Fruit fly (Drosophila melanogaster) whole organism, embryonic: ENCODE results near the gene obst-B.

ENCODE experiments used
- Atf3 ChIP-seq: fragments of 200-800 bp; sonication (Bioruptor generic); optimal IDR thresholded peaks from 3 replicates; lab custom pipeline; 2016; ENCODE audit warnings: missing biosample characterization, missing genetic modification characterization
- Bteb2 ChIP-seq: fragments of 200-800 bp; sonication (Bioruptor generic); optimal IDR thresholded peaks from 2 replicates; lab custom pipeline; 2016; ENCODE audit warnings: missing biosample characterization, missing genetic modification characterization
- CG10209 ChIP-seq: fragments of 200-800 bp; sonication (Bioruptor generic); optimal IDR thresholded peaks from 3 replicates; lab custom pipeline; 2017; ENCODE audit warnings: missing biosample characterization, mild to moderate bottlenecking, missing genetic modification characterization, missing genetic modification reagents
- CG10274 ChIP-seq: fragments of 200-800 bp; sonication (Bioruptor generic); optimal IDR thresholded peaks from 3 replicates; lab custom pipeline; 2017; ENCODE audit warnings: missing biosample characterization, mild to moderate bottlenecking, missing genetic modification characterization
- CG11560 ChIP-seq: fragments of 200-800 bp; sonication (Bioruptor generic); IDR thresholded peaks from 3 replicates; pipeline ENCODE4 v1.3.6; 2022; ENCODE audit warnings: missing biosample characterization, missing genetic modification characterization
- CG12155 ChIP-seq: fragments of 200-800 bp; sonication (Bioruptor generic); optimal IDR thresholded peaks from 3 replicates; lab custom pipeline; 2016; ENCODE audit warnings: missing biosample characterization, missing genetic modification characterization
- CG13624 ChIP-seq: fragments of 200-800 bp; sonication (Bioruptor generic); optimal IDR thresholded peaks from 2 replicates; lab custom pipeline; 2016; ENCODE audit warnings: missing biosample characterization, missing genetic modification characterization
- CG15514 ChIP-seq: fragments of 200-800 bp; sonication (Bioruptor generic); optimal IDR thresholded peaks from 3 replicates; lab custom pipeline; 2017; ENCODE audit warnings: missing biosample characterization, missing genetic modification characterization, mild to moderate bottlenecking, moderate library complexity, missing genetic modification reagents
- CG17802 ChIP-seq: fragments of 200-800 bp; sonication (Bioruptor generic); optimal IDR thresholded peaks from 2 replicates; lab custom pipeline; 2018; ENCODE audit warnings: missing biosample characterization, mild to moderate bottlenecking, missing genetic modification characterization, moderate library complexity
- CG17829 ChIP-seq: fragments of 200-800 bp; optimal IDR thresholded peaks from 2 replicates; lab custom pipeline; 2019; ENCODE audit warnings: missing biosample characterization, mild to moderate bottlenecking, missing genetic modification characterization, moderate library complexity
- CG18011 ChIP-seq: fragments of 200-800 bp; sonication (Bioruptor generic); optimal IDR thresholded peaks from 2 replicates; lab custom pipeline; 2017; ENCODE audit warnings: missing biosample characterization, missing genetic modification characterization, mild to moderate bottlenecking, moderate library complexity, missing genotype
- CG32767 ChIP-seq: fragments of 200-800 bp; sonication (Bioruptor generic); IDR thresholded peaks from 2 replicates; pipeline ENCODE4 v1.3.6; 2022; ENCODE audit warnings: missing biosample characterization, missing genetic modification characterization
- CG7928 ChIP-seq: fragments of 200-800 bp; sonication (Bioruptor generic); optimal IDR thresholded peaks from 2 replicates; lab custom pipeline; 2017; ENCODE audit warnings: missing biosample characterization, mild to moderate bottlenecking, missing genetic modification characterization
- CG9817 ChIP-seq: fragments of 200-800 bp; sonication (Bioruptor generic); optimal IDR thresholded peaks from 2 replicates; lab custom pipeline; 2018; ENCODE audit warnings: missing biosample characterization, mild to moderate bottlenecking, missing genetic modification characterization, moderate library complexity
- CG9876 ChIP-seq: fragments of 200-800 bp; sonication (Bioruptor generic); optimal IDR thresholded peaks from 2 replicates; lab custom pipeline; 2016; ENCODE audit warnings: missing biosample characterization, missing genetic modification characterization
- E2f1 ChIP-seq: fragments of 200-800 bp; sonication (Bioruptor generic); IDR thresholded peaks from 2 replicates; pipeline ENCODE4 v1.3.6; 2022; ENCODE audit warnings: missing biosample characterization, missing genetic modification characterization
- Fer1 ChIP-seq: fragments of 200-800 bp; sonication (Bioruptor generic); optimal IDR thresholded peaks from 2 replicates; lab custom pipeline; 2017; ENCODE audit warnings: missing biosample characterization, mild to moderate bottlenecking, missing genetic modification characterization
- GATAe ChIP-seq: fragments of 200-800 bp; sonication (Bioruptor generic); conservative IDR thresholded peaks from 2 replicates; pipeline ENCODE4 v1.3.6; 2022; ENCODE audit warnings: missing biosample characterization, missing genetic modification characterization
- HmgD ChIP-seq: fragments of 200-800 bp; sonication (Bioruptor generic); optimal IDR thresholded peaks from 3 replicates; lab custom pipeline; 2016; ENCODE audit warnings: missing biosample characterization, missing genetic modification characterization
- MBD-R2 ChIP-seq: fragments of 200-800 bp; sonication (Bioruptor generic); IDR thresholded peaks from 2 replicates; pipeline ENCODE4 v1.3.6; 2022; ENCODE audit warnings: missing biosample characterization, missing genetic modification characterization
- Mes4 ChIP-seq: fragments of 200-800 bp; sonication (Bioruptor generic); optimal IDR thresholded peaks from 2 replicates; lab custom pipeline; 2016; ENCODE audit warnings: missing biosample characterization, missing genetic modification characterization
- NFAT ChIP-seq: fragments of 200-800 bp; sonication (Bioruptor generic); IDR thresholded peaks from 2 replicates; pipeline ENCODE4 v1.3.6; 2022; ENCODE audit warnings: missing biosample characterization, missing genetic modification characterization
- Nf-YA ChIP-seq: fragments of 200-800 bp; sonication (Bioruptor generic); IDR thresholded peaks from 2 replicates; pipeline ENCODE4 v1.3.6; 2022; ENCODE audit warnings: missing biosample characterization, missing genetic modification characterization
- Rfx ChIP-seq: fragments of 200-800 bp; sonication (Bioruptor generic); IDR thresholded peaks from 2 replicates; pipeline ENCODE4 v1.3.6; 2022; ENCODE audit warnings: missing biosample characterization, missing genetic modification characterization
- Rx ChIP-seq: fragments of 200-800 bp; sonication (Bioruptor generic); IDR thresholded peaks from 2 replicates; pipeline ENCODE4 v1.3.6; 2022; ENCODE audit warnings: missing biosample characterization, missing genetic modification characterization
- Side ChIP-seq: fragments of 200-800 bp; sonication (Bioruptor generic); optimal IDR thresholded peaks from 2 replicates; lab custom pipeline; 2016; ENCODE audit warnings: missing biosample characterization, missing genetic modification characterization
- Ssrp ChIP-seq: fragments of 200-800 bp; sonication (Bioruptor generic); optimal IDR thresholded peaks from 2 replicates; lab custom pipeline; 2018; ENCODE audit warnings: missing biosample characterization, mild to moderate bottlenecking, missing genetic modification characterization, moderate library complexity
- Stat92E ChIP-seq, 3 experiments: fragments of >200 bp in 2 of 3; fragments of 200-800 bp in 1 of 3; sonication (Bioruptor generic) in 1 of 3; optimal IDR thresholded peaks; 2 replicates each; lab custom pipeline; 2017 to 2019; ENCODE audit warnings: missing biosample characterization in 3 of 3, missing genetic modification characterization in 3 of 3, mild to moderate bottlenecking in 1 of 3, moderate library complexity in 1 of 3
- Trl ChIP-seq, 3 experiments: fragments of >200 bp in 2 of 3; fragments of 200-800 bp in 1 of 3; sonication (Bioruptor generic) in 1 of 3; optimal IDR thresholded peaks; 2 replicates in 1 of 3; 3 replicates in 2 of 3; lab custom pipeline; 2016 to 2017; ENCODE audit warnings: missing biosample characterization in 1 of 3, missing genetic modification characterization in 1 of 3
- az2 ChIP-seq: fragments of 200-800 bp; sonication (Bioruptor generic); optimal IDR thresholded peaks from 3 replicates; lab custom pipeline; 2016; ENCODE audit warnings: missing biosample characterization, missing genetic modification characterization
- cas ChIP-seq: fragments of 200-800 bp; sonication (Bioruptor generic); IDR thresholded peaks from 2 replicates; pipeline ENCODE4 v1.3.6; 2022; ENCODE audit warnings: missing biosample characterization, missing genetic modification characterization
- chif ChIP-seq, 2 experiments: fragments of 200-800 bp; sonication (Bioruptor generic); optimal IDR thresholded peaks; 3 replicates each; lab custom pipeline; 2016; ENCODE audit warnings: missing biosample characterization in 2 of 2, missing genetic modification characterization in 2 of 2
- crol ChIP-seq: fragments of 200-800 bp; sonication (Bioruptor generic); IDR thresholded peaks from 2 replicates; pipeline ENCODE4 v1.3.6; 2022; ENCODE audit warnings: missing biosample characterization, missing genetic modification characterization
- dan ChIP-seq: fragments of 200-800 bp; sonication (Bioruptor generic); IDR thresholded peaks from 2 replicates; pipeline ENCODE4 v1.3.6; 2022; ENCODE audit warnings: missing biosample characterization, missing genetic modification characterization
- ems ChIP-seq: fragments of 200-800 bp; sonication (Bioruptor generic); optimal IDR thresholded peaks from 3 replicates; lab custom pipeline; 2016; ENCODE audit warnings: missing biosample characterization, missing genetic modification characterization
- en ChIP-seq: fragments of 200-800 bp; sonication (Bioruptor generic); optimal IDR thresholded peaks from 2 replicates; lab custom pipeline; 2016; ENCODE audit warnings: missing biosample characterization, missing genetic modification characterization
- fd96Cb ChIP-seq: fragments of 200-800 bp; sonication (Bioruptor generic); optimal IDR thresholded peaks from 2 replicates; lab custom pipeline; 2018; ENCODE audit warnings: missing biosample characterization, mild to moderate bottlenecking, missing genetic modification characterization, moderate library complexity
- gro ChIP-seq: fragments of 200-800 bp; sonication (Bioruptor generic); optimal IDR thresholded peaks from 2 replicates; lab custom pipeline; 2016; ENCODE audit warnings: missing biosample characterization, missing genetic modification characterization
- h ChIP-seq: fragments of >200 bp; optimal IDR thresholded peaks from 2 replicates; lab custom pipeline; 2017
- lola ChIP-seq, 3 experiments: fragments of >200 bp in 2 of 3; fragments of 200-800 bp in 1 of 3; sonication (Bioruptor generic) in 1 of 3; optimal IDR thresholded peaks; 2 replicates each; lab custom pipeline; 2017 to 2019; ENCODE audit warnings: missing biosample characterization in 3 of 3, missing genetic modification characterization in 3 of 3, mild to moderate bottlenecking in 1 of 3, moderate library complexity in 1 of 3
- nau ChIP-seq: fragments of 200-800 bp; sonication (Bioruptor generic); optimal IDR thresholded peaks from 3 replicates; lab custom pipeline; 2017; ENCODE audit warnings: missing biosample characterization, mild to moderate bottlenecking, missing genetic modification characterization, missing genetic modification reagents
- otp ChIP-seq: fragments of 200-800 bp; sonication (Bioruptor generic); IDR thresholded peaks from 3 replicates; pipeline ENCODE4, ENCODE4 v1.3.6; 2022; ENCODE audit warnings: missing biosample characterization, missing genetic modification characterization
- p53 ChIP-seq: fragments of 200-800 bp; sonication (Bioruptor generic); optimal IDR thresholded peaks from 2 replicates; lab custom pipeline; 2016; ENCODE audit warnings: missing biosample characterization, missing genetic modification characterization
- rib ChIP-seq: fragments of 200-800 bp; sonication (Bioruptor generic); IDR thresholded peaks from 2 replicates; pipeline ENCODE4 v1.3.6; 2022; ENCODE audit warnings: missing biosample characterization, missing genetic modification characterization
- run ChIP-seq: fragments of 200-800 bp; sonication (Bioruptor generic); optimal IDR thresholded peaks from 3 replicates; lab custom pipeline; 2018; ENCODE audit warnings: missing biosample characterization, mild to moderate bottlenecking, missing genetic modification characterization
- sima ChIP-seq: fragments of 200-800 bp; sonication (Bioruptor generic); optimal IDR thresholded peaks from 2 replicates; lab custom pipeline; 2016; ENCODE audit warnings: missing biosample characterization, missing genetic modification characterization
- sr ChIP-seq: fragments of 200-800 bp; sonication (Bioruptor generic); IDR thresholded peaks from 3 replicates; pipeline ENCODE4 v1.3.6; 2022; ENCODE audit warnings: missing biosample characterization, missing genetic modification characterization
- sug ChIP-seq: fragments of 200-800 bp; optimal IDR thresholded peaks from 2 replicates; lab custom pipeline; 2019; ENCODE audit warnings: missing biosample characterization, mild to moderate bottlenecking, missing genetic modification characterization, moderate library complexity
- tna ChIP-seq: fragments of 200-800 bp; sonication (Bioruptor generic); IDR thresholded peaks from 2 replicates; pipeline ENCODE4 v1.3.6; 2022; ENCODE audit warnings: missing biosample characterization, missing genetic modification characterization; ENCODE audit not compliant: partially characterized antibody

The obst-B gene

dm6 chr2L:10009800-10010658 is 22.5 kb upstream of the obst-B start (continued):
- TF ChIP-seq Trl (optimal IDR thresholded peaks at IDR 0.05; lab: Kevin White, UChicago) (peak; percentile 59 to 76), Trl (GFP tag; optimal IDR thresholded peaks at IDR 0.05; lab: Kevin White, UChicago) (peak; percentile 98), Ssrp (tag; lab: Kevin White, UChicago) (peak; percentile 91), fd96Cb (tag; lab: Kevin White, UChicago) (peak; percentile 96), Nf-YA (GFP tag; lab: Robert Waterston, UW) (peak; percentile 95), CG10274 (GFP tag; lab: Kevin White, UChicago) (peak; percentile 90), gro (GFP tag; lab: Kevin White, UChicago) (peak; percentile 98), Atf3 (GFP tag; lab: Kevin White, UChicago) (peak; percentile 96), GATAe (GFP tag; lab: Robert Waterston, UW) (peak; percentile 86), CG9876 (peak; percentile 98), HmgD (GFP tag; lab: Kevin White, UChicago) (peak; percentile 98), tna (no peak), otp (peak; percentile 98), Side (GFP tag; lab: Kevin White, UChicago) (peak; percentile 98), Mes4 (peak; percentile 95), MBD-R2 (peak; percentile 98), CG32767 (GFP tag; lab: Robert Waterston, UW) (peak; percentile 94), CG18011 (GFP tag; lab: Kevin White, UChicago) (peak; percentile 86), crol (GFP tag; lab: Robert Waterston, UW) (no peak; the same call in none of the 2 replicates), Rfx (peak; percentile 99), rib (peak; percentile 98), az2 (GFP tag; lab: Kevin White, UChicago) (peak; percentile 98), CG12155 (GFP tag; lab: Kevin White, UChicago) (peak; percentile 97), CG10209 (peak; percentile 96), NFAT (GFP tag; lab: Robert Waterston, UW) (peak; percentile 98), CG17802 (tag; lab: Kevin White, UChicago) (peak; percentile 87), CG13624 (GFP tag; lab: Kevin White, UChicago) (peak; percentile 99), en (peak; percentile 94), CG17829 (tag; lab: Kevin White, UChicago) (peak; percentile 95), CG7928 (peak; percentile 77), ems (GFP tag; lab: Kevin White, UChicago) (peak; percentile 96), h (lab: Kevin White, UChicago) (no peak), cas (GFP tag; lab: Robert Waterston, UW) (peak; percentile 97), CG9817 (tag; lab: Kevin White, UChicago) (peak; percentile 98), CG11560 (tag; lab: Robert Waterston, UW) (peak; percentile 89), Rx (GFP tag; lab: Robert Waterston, UW) (peak; percentile 97), nau (GFP tag; lab: Kevin White, UChicago) (peak; percentile 92), p53 (GFP tag; lab: Kevin White, UChicago) (peak; percentile 96), sima (GFP tag; lab: Kevin White, UChicago) (peak; percentile 89), dan (GFP tag; lab: Robert Waterston, UW) (no peak; the same call in none of the 2 replicates), CG15514 (peak; percentile 84), sug (tag; lab: Kevin White, UChicago) (peak; percentile 94), Stat92E (GFP tag; optimal IDR thresholded peaks at IDR 0.05; lab: Kevin White, UChicago) (peak in 1 of 3 experiments; percentile 83), chif (GFP tag; optimal IDR thresholded peaks at IDR 0.05; lab: Kevin White, UChicago) (peak; percentile 97 to 98), Bteb2 (GFP tag; lab: Kevin White, UChicago) (peak; percentile 95), sr (GFP tag; lab: Robert Waterston, UW) (peak; percentile 92), run (tag; lab: Kevin White, UChicago) (peak; percentile 89), lola (GFP tag; optimal IDR thresholded peaks at IDR 0.05; lab: Kevin White, UChicago) (peak in 1 of 3 experiments; percentile 90), Fer1 (GFP tag; lab: Kevin White, UChicago) (no peak), E2f1 (peak; percentile 97)
